Worm (Caenorhabditis elegans) whole organism, young adult: ENCODE data around the gene T21B10.3.
A peak's percentile ranks its signal among the peaks of the same experiment; 100 is the strongest.

Source experiments
- B0019.2 ChIP-seq: fragments of 200-800 bp; sonication (Bioruptor generic); conservative IDR thresholded peaks from 2 replicates; pipeline ENCODE4 v1.3.6; 2022; ENCODE audit warnings: missing genetic modification reagents, missing genetic modification characterization, missing compliant biosample characterization
- B0261.1 ChIP-seq: sonication (generic microtip); optimal IDR thresholded peaks from 2 replicates; lab custom pipeline; 2016; ENCODE audit warnings: mild to moderate bottlenecking, missing genetic modification characterization, moderate library complexity, missing compliant biosample characterization
- C06A6.2 ChIP-seq: fragments of 200-800 bp; sonication (Bioruptor generic); conservative IDR thresholded peaks from 2 replicates; pipeline ENCODE4 v1.3.6; 2022; ENCODE audit warnings: missing genetic modification characterization, missing compliant biosample characterization
- F22D6.2 ChIP-seq: sonication (generic microtip); optimal IDR thresholded peaks from 2 replicates; lab custom pipeline; 2016; ENCODE audit warnings: mild to moderate bottlenecking, missing genetic modification characterization, missing compliant biosample characterization
- F37B4.10 ChIP-seq: fragments of 200-800 bp; sonication (Bioruptor generic); IDR thresholded peaks from 2 replicates; pipeline ENCODE4 v1.3.6; 2022; ENCODE audit warnings: missing genetic modification characterization, missing compliant biosample characterization
- F49E8.2 ChIP-seq: sonication (generic microtip); optimal IDR thresholded peaks from 3 replicates; lab custom pipeline; 2017; ENCODE audit warnings: missing genetic modification characterization, mild to moderate bottlenecking, missing compliant biosample characterization, antibody characterized with exemption, moderate library complexity; ENCODE audit not compliant: insufficient read depth
- F52B5.7 ChIP-seq: sonication (generic microtip); optimal IDR thresholded peaks from 2 replicates; lab custom pipeline; 2016; ENCODE audit warnings: mild to moderate bottlenecking, missing genetic modification characterization, missing compliant biosample characterization
- F55B11.4 ChIP-seq: sonication (generic microtip); optimal IDR thresholded peaks from 2 replicates; lab custom pipeline; 2016; ENCODE audit warnings: missing compliant biosample characterization, missing genetic modification characterization, borderline replicate concordance; ENCODE audit not compliant: insufficient read depth
- F57C9.4 ChIP-seq: sonication (generic microtip); optimal IDR thresholded peaks from 2 replicates; lab custom pipeline; 2017; ENCODE audit warnings: mild to moderate bottlenecking, missing genetic modification characterization, missing compliant biosample characterization
- K11D2.4 ChIP-seq: fragments of 200-800 bp; sonication (Bioruptor generic); IDR thresholded peaks from 2 replicates; pipeline ENCODE4 v1.3.6; 2022; ENCODE audit warnings: missing genetic modification reagents, missing genetic modification characterization, missing compliant biosample characterization
- K12H6.12 ChIP-seq: fragments of 200-800 bp; sonication (Bioruptor generic); optimal IDR thresholded peaks from 2 replicates; lab custom pipeline; 2018; ENCODE audit warnings: mild to moderate bottlenecking, missing genetic modification characterization, missing compliant biosample characterization
- T26A5.8 ChIP-seq: sonication (generic microtip); optimal IDR thresholded peaks from 2 replicates; lab custom pipeline; 2016; ENCODE audit warnings: missing genetic modification characterization, missing compliant biosample characterization
- Y56A3A.18 ChIP-seq: fragments of 200-800 bp; sonication (Bioruptor generic); IDR thresholded peaks from 2 replicates; pipeline ENCODE4 v1.3.6; 2022; ENCODE audit warnings: missing genetic modification reagents, missing genetic modification characterization, missing compliant biosample characterization
- akir-1 ChIP-seq: fragments of 200-800 bp; sonication (Bioruptor generic); optimal IDR thresholded peaks from 2 replicates; lab custom pipeline; 2018; ENCODE audit warnings: mild to moderate bottlenecking, missing genetic modification characterization, moderate library complexity, missing compliant biosample characterization
- aptf-3 ChIP-seq: fragments of 200-800 bp; sonication (Bioruptor generic); IDR thresholded peaks from 2 replicates; pipeline ENCODE4 v1.3.6; 2022; ENCODE audit warnings: missing genetic modification characterization, missing compliant biosample characterization
- ceh-27 ChIP-seq: fragments of 200-800 bp; sonication (Bioruptor generic); optimal IDR thresholded peaks from 2 replicates; lab custom pipeline; 2018; ENCODE audit warnings: mild to moderate bottlenecking, missing genetic modification characterization, moderate library complexity, missing compliant biosample characterization
- ceh-40 ChIP-seq: fragments of 200-800 bp; sonication (Bioruptor generic); IDR thresholded peaks from 2 replicates; pipeline ENCODE4 v1.3.6; 2022; ENCODE audit warnings: missing genetic modification characterization, missing compliant biosample characterization
- ceh-58 ChIP-seq: fragments of 200-800 bp; sonication (Bioruptor generic); IDR thresholded peaks from 2 replicates; pipeline ENCODE4 v1.3.6; 2022; ENCODE audit warnings: missing genetic modification characterization, missing compliant biosample characterization
- chd-7 ChIP-seq: sonication (generic microtip); optimal IDR thresholded peaks from 2 replicates; lab custom pipeline; 2016; ENCODE audit warnings: mild to moderate bottlenecking, missing genetic modification characterization, moderate library complexity, missing compliant biosample characterization
- dox-1 ChIP-seq: fragments of 200-800 bp; sonication (Bioruptor generic); IDR thresholded peaks from 2 replicates; pipeline ENCODE4 v1.3.6; 2022; ENCODE audit warnings: missing genetic modification reagents, missing genetic modification characterization, missing compliant biosample characterization
- dpff-1 ChIP-seq: sonication (generic microtip); optimal IDR thresholded peaks from 2 replicates; lab custom pipeline; 2017; ENCODE audit warnings: mild to moderate bottlenecking, missing genetic modification characterization, missing compliant biosample characterization
- dpl-1 ChIP-seq: fragments of 150-350 bp; optimal IDR thresholded peaks from 2 replicates; lab custom pipeline; 2014; ENCODE audit warnings: missing biosample characterization, missing genetic modification reagents, missing genetic modification characterization
- efl-1 ChIP-seq: fragments of 150-350 bp; optimal IDR thresholded peaks from 2 replicates; lab custom pipeline; 2014; ENCODE audit warnings: missing biosample characterization, missing genetic modification reagents, missing genetic modification characterization
- egl-18 ChIP-seq: fragments of 200-800 bp; sonication (Bioruptor generic); IDR thresholded peaks from 2 replicates; pipeline ENCODE4 v1.3.6; 2022; ENCODE audit warnings: missing genetic modification reagents, missing genetic modification characterization, missing compliant biosample characterization
- egl-44 ChIP-seq: fragments of 200-800 bp; sonication (Bioruptor generic); IDR thresholded peaks from 2 replicates; pipeline ENCODE4 v1.3.6; 2022; ENCODE audit warnings: missing genetic modification reagents, missing genetic modification characterization, missing compliant biosample characterization
- fkh-3 ChIP-seq: sonication (generic microtip); optimal IDR thresholded peaks from 2 replicates; lab custom pipeline; 2016; ENCODE audit warnings: mild to moderate bottlenecking, missing genetic modification characterization, missing compliant biosample characterization
- him-1 ChIP-seq: sonication (generic microtip); optimal IDR thresholded peaks from 2 replicates; lab custom pipeline; 2016; ENCODE audit warnings: missing genotype, missing genetic modification reagents, missing genetic modification characterization, missing compliant biosample characterization
- lag-1 ChIP-seq: fragments of 200-800 bp; sonication (Bioruptor generic); IDR thresholded peaks from 2 replicates; pipeline ENCODE4 v1.3.6; 2022; ENCODE audit warnings: missing genetic modification reagents, missing genetic modification characterization, missing compliant biosample characterization
- lin-35 ChIP-seq, 3 experiments: fragments of 150-350 bp in 2 of 3; sonication (generic microtip) in 1 of 3; optimal IDR thresholded peaks; 2 replicates each; lab custom pipeline; 2014 to 2018; ENCODE audit warnings: missing biosample characterization in 3 of 3, missing genetic modification characterization in 3 of 3, missing genetic modification reagents in 3 of 3
- lsl-1 ChIP-seq: fragments of 200-800 bp; sonication (Bioruptor generic); optimal IDR thresholded peaks from 2 replicates; lab custom pipeline; 2018; ENCODE audit warnings: mild to moderate bottlenecking, missing genetic modification characterization, moderate library complexity, missing compliant biosample characterization
- madf-10 ChIP-seq: sonication (generic microtip); optimal IDR thresholded peaks from 2 replicates; lab custom pipeline; 2016; ENCODE audit warnings: mild to moderate bottlenecking, missing genetic modification characterization, missing compliant biosample characterization
- madf-8 ChIP-seq: fragments of 200-800 bp; sonication (Bioruptor generic); conservative IDR thresholded peaks from 2 replicates; pipeline ENCODE4 v1.3.6; 2022; ENCODE audit warnings: missing genetic modification reagents, missing genetic modification characterization, missing compliant biosample characterization
- mxl-1 ChIP-seq: sonication (generic microtip); optimal IDR thresholded peaks from 2 replicates; lab custom pipeline; 2016; ENCODE audit warnings: missing genetic modification characterization, missing compliant biosample characterization
- nfya-1 ChIP-seq: sonication (generic microtip); optimal IDR thresholded peaks from 2 replicates; lab custom pipeline; 2017; ENCODE audit warnings: antibody characterized with exemption, missing compliant biosample characterization, missing genetic modification characterization, borderline replicate concordance; ENCODE audit not compliant: insufficient read depth
- nfyb-1 ChIP-seq: fragments of 200-800 bp; sonication (Bioruptor generic); IDR thresholded peaks from 2 replicates; pipeline ENCODE4 v1.3.6; 2022; ENCODE audit warnings: missing genetic modification reagents, missing genetic modification characterization, missing compliant biosample characterization
- nhr-80 ChIP-seq: sonication (generic microtip); optimal IDR thresholded peaks from 2 replicates; lab custom pipeline; 2016; ENCODE audit warnings: missing genetic modification characterization, missing compliant biosample characterization
- nhr-90 ChIP-seq: sonication (generic microtip); optimal IDR thresholded peaks from 2 replicates; lab custom pipeline; 2016; ENCODE audit warnings: missing genotype, mild to moderate bottlenecking, missing genetic modification characterization, missing compliant biosample characterization
- sea-2 ChIP-seq: fragments of 200-800 bp; sonication (Bioruptor generic); IDR thresholded peaks from 2 replicates; pipeline ENCODE4 v1.3.6; 2022; ENCODE audit warnings: missing genetic modification characterization, missing compliant biosample characterization
- snpc-1.1 ChIP-seq: sonication (generic microtip); optimal IDR thresholded peaks from 2 replicates; lab custom pipeline; 2017; ENCODE audit warnings: missing genetic modification characterization, mild to moderate bottlenecking, missing compliant biosample characterization, antibody characterized with exemption, moderate library complexity, missing genotype, missing genetic modification reagents; ENCODE audit not compliant: insufficient read depth
- snpc-1.3 ChIP-seq: sonication (generic microtip); optimal IDR thresholded peaks from 2 replicates; lab custom pipeline; 2017; ENCODE audit warnings: missing genetic modification characterization, mild to moderate bottlenecking, missing compliant biosample characterization, antibody characterized with exemption, moderate library complexity, missing genotype, missing genetic modification reagents; ENCODE audit not compliant: insufficient read depth
- snpc-3.4 ChIP-seq: sonication (generic microtip); optimal IDR thresholded peaks from 2 replicates; lab custom pipeline; 2017; ENCODE audit warnings: missing genetic modification characterization, mild to moderate bottlenecking, missing compliant biosample characterization, antibody characterized with exemption, moderate library complexity, missing genotype, missing genetic modification reagents
- somi-1 ChIP-seq: fragments of 200-800 bp; sonication (Bioruptor generic); optimal IDR thresholded peaks from 2 replicates; lab custom pipeline; 2018; ENCODE audit warnings: mild to moderate bottlenecking, missing genetic modification characterization, missing compliant biosample characterization
- tbp1 ChIP-seq: fragments of 200-800 bp; sonication (Bioruptor generic); optimal IDR thresholded peaks from 2 replicates; lab custom pipeline; 2018; ENCODE audit warnings: mild to moderate bottlenecking, missing genetic modification characterization, missing compliant biosample characterization
- tbx-9 ChIP-seq: sonication (generic microtip); optimal IDR thresholded peaks from 2 replicates; lab custom pipeline; 2016; ENCODE audit warnings: borderline replicate concordance, missing genetic modification characterization, inconsistent platforms, missing compliant biosample characterization
- zim-3 ChIP-seq: sonication (generic microtip); optimal IDR thresholded peaks from 2 replicates; lab custom pipeline; 2017; ENCODE audit warnings: mild to moderate bottlenecking, missing genetic modification characterization, moderate library complexity, missing compliant biosample characterization
- ztf-18 ChIP-seq: sonication (generic microtip); optimal IDR thresholded peaks from 2 replicates; lab custom pipeline; 2016; ENCODE audit warnings: missing genotype, mild to moderate bottlenecking, missing genetic modification characterization, missing compliant biosample characterization
- ztf-26 ChIP-seq: sonication (generic microtip); optimal IDR thresholded peaks from 2 replicates; lab custom pipeline; 2017; ENCODE audit warnings: missing genetic modification characterization, missing compliant biosample characterization

Gene T21B10.3

DNA sequence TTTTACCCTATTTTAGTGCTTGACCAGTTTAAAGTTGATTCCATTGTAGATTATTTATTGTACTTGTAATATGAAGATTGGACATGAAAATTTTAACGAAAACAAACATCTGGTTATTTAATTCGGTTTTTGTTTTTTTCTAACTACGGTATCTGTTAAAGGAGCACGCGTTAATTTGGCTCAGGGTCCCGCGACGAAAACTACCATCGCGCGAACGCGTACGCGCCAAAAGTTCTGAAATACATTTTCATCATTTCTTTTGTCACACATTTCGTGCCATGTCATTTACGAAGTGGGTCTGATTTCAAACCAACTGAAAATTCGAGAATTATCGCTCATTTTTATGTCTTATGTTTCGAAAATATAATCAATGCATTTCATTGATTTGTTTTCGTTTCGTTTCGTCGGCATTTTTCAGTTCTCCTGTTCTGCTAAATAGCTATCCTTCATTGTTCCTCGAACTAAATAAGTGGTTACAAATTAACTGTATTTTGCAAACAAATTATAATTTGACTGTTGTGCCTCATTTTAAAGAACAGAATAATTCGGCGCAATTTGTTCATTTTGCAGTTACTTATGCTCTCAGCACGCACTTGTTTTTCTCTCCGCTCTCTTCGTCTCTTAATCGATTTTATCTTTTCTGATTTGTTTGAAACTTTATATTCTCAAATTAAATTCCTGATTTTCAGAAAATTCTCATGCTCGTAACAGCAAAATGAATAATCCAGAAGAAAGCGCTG lies at the start of gene T21B10.3 (continued):
- TF ChIP-seq F55B11.4 (tag; lab: Kevin White, UChicago): no peak
- no peak for TF ChIP-seq ztf-26 (tag; lab: Kevin White, UChicago)
- TF ChIP-seq efl-1 (GFP tag; lab: Kevin White, UChicago): peak; percentile 99
- TF ChIP-seq tbp1 (GFP tag; lab: Kevin White, UChicago): peak; percentile 72
- TF ChIP-seq T26A5.8 (tag; lab: Kevin White, UChicago): no peak
- peak; percentile 73; the same call in 1 of the 2 replicates for TF ChIP-seq nfyb-1
- peak; percentile 90 for TF ChIP-seq snpc-1.3
- no peak for TF ChIP-seq B0261.1
- TF ChIP-seq madf-8 (GFP tag; lab: Robert Waterston, UW): peak; percentile 98
- peak; percentile 54 for TF ChIP-seq dpff-1 (tag; lab: Kevin White, UChicago)
- TF ChIP-seq F22D6.2 (tag; lab: Kevin White, UChicago): no peak
- TF ChIP-seq aptf-3 (GFP tag; lab: Robert Waterston, UW): no peak
- TF ChIP-seq dpl-1: peak; percentile 95
- peak; percentile 94 for TF ChIP-seq F49E8.2
- peak; percentile 62 for TF ChIP-seq madf-10
- TF ChIP-seq zim-3 (tag; lab: Kevin White, UChicago): peak; percentile 61
- no peak for TF ChIP-seq F57C9.4 (tag; lab: Kevin White, UChicago)
- TF ChIP-seq lin-35 (GFP tag; optimal IDR thresholded peaks at IDR 0.05; lab: Kevin White, UChicago): peak in 2 of 3 experiments; percentile 53 to 89
- 0 out of 2 replicates have a peak, but pooled peaks have one; percentile 39 for TF ChIP-seq C06A6.2 (GFP tag; lab: Robert Waterston, UW)
- TF ChIP-seq lag-1 (GFP tag; lab: Robert Waterston, UW): no peak
- no peak for TF ChIP-seq ceh-27 (GFP tag; lab: Kevin White, UChicago)
- no peak for TF ChIP-seq tbx-9 (tag; lab: Kevin White, UChicago)
- 0 out of 2 replicates have a peak, but pooled peaks have one; percentile 35 for TF ChIP-seq ceh-58 (GFP tag; lab: Robert Waterston, UW)
- TF ChIP-seq nfya-1 (tag; lab: Kevin White, UChicago): no peak
- no peak for TF ChIP-seq mxl-1 (tag; lab: Kevin White, UChicago)
- TF ChIP-seq snpc-3.4 (tag; lab: Kevin White, UChicago): peak; percentile 93
- peak; percentile 36 for TF ChIP-seq somi-1 (GFP tag; lab: Kevin White, UChicago)
- peak; percentile 61 for TF ChIP-seq snpc-1.1 (tag; lab: Kevin White, UChicago)
- TF ChIP-seq F52B5.7 (tag; lab: Kevin White, UChicago): peak; percentile 89
- no peak for TF ChIP-seq egl-44 (GFP tag; lab: Robert Waterston, UW)
- TF ChIP-seq egl-18 (GFP tag; lab: Robert Waterston, UW): 0 out of 2 replicates have a peak, but pooled peaks have one; percentile 67
- peak; percentile 72 for TF ChIP-seq him-1 (tag; lab: Kevin White, UChicago)
- peak; percentile 90 for TF ChIP-seq Y56A3A.18 (GFP tag; lab: Robert Waterston, UW)
- TF ChIP-seq dox-1 (GFP tag; lab: Robert Waterston, UW): peak; percentile 97
- TF ChIP-seq nhr-80 (tag; lab: Kevin White, UChicago): peak; percentile 14
- TF ChIP-seq K12H6.12 (tag; lab: Kevin White, UChicago): no peak
- no peak for TF ChIP-seq chd-7 (tag; lab: Kevin White, UChicago)
- TF ChIP-seq nhr-90 (tag; lab: Kevin White, UChicago): no peak
- no peak for TF ChIP-seq fkh-3 (tag; lab: Kevin White, UChicago)
- TF ChIP-seq K11D2.4 (GFP tag; lab: Robert Waterston, UW): peak; percentile 53; the same call in 1 of the 2 replicates
- no peak for TF ChIP-seq ceh-40
- no peak for TF ChIP-seq akir-1
- peak; percentile 100 for TF ChIP-seq lsl-1 (GFP tag; lab: Kevin White, UChicago)
- TF ChIP-seq ztf-18 (tag; lab: Kevin White, UChicago): peak; percentile 49
- TF ChIP-seq sea-2: no peak
- no peak for TF ChIP-seq F37B4.10 (GFP tag; lab: Robert Waterston, UW)
- peak; percentile 89 for TF ChIP-seq B0019.2 (GFP tag; lab: Robert Waterston, UW)
